Worm (Caenorhabditis elegans) whole organism, L4/young adult: Measurements from ENCODE around the gene snx-6.

Source experiments
- W03F9.2 ChIP-seq: fragments of 150-350 bp; optimal IDR thresholded peaks from 2 replicates; lab custom pipeline; 2014; ENCODE audit warnings: missing biosample characterization, missing genetic modification characterization
- dao-5 ChIP-seq: sonication (generic microtip); optimal IDR thresholded peaks from 2 replicates; lab custom pipeline; 2016; ENCODE audit warnings: missing genotype, missing genetic modification characterization, moderate library complexity, missing compliant biosample characterization

ce11 chrV:18003876-18004275 is 24.0 kb upstream of the snx-6 start:
- TF ChIP-seq W03F9.2 = no peak
- TF ChIP-seq dao-5 (tag; lab: Kevin White, UChicago) = no peak
